Worm (Caenorhabditis elegans) whole organism, young adult: ENCODE results near the gene K08H2.3.
A peak's percentile ranks its signal among the peaks of the same experiment; 100 is the strongest.

ENCODE experiments used
- B0019.2 ChIP-seq: fragments of 200-800 bp; sonication (Bioruptor generic); conservative IDR thresholded peaks from 2 replicates; pipeline ENCODE4 v1.3.6; 2022; ENCODE audit warnings: missing genetic modification reagents, missing genetic modification characterization, missing compliant biosample characterization
- B0035.1 ChIP-seq: sonication (generic microtip); optimal IDR thresholded peaks from 2 replicates; lab custom pipeline; 2016; ENCODE audit warnings: missing genetic modification characterization, mild to moderate bottlenecking, missing compliant biosample characterization, missing genotype, missing genetic modification reagents
- B0336.3 ChIP-seq: fragments of 200-800 bp; sonication (Bioruptor generic); IDR thresholded peaks from 2 replicates; pipeline ENCODE4 v1.3.6; 2022; ENCODE audit warnings: missing genetic modification characterization, missing compliant biosample characterization
- C17E4.6 ChIP-seq: fragments of 200-800 bp; sonication (Bioruptor generic); IDR thresholded peaks from 2 replicates; pipeline ENCODE4 v1.3.6; 2022; ENCODE audit warnings: missing genetic modification reagents, missing genetic modification characterization, missing compliant biosample characterization
- F22D6.2 ChIP-seq: sonication (generic microtip); optimal IDR thresholded peaks from 2 replicates; lab custom pipeline; 2016; ENCODE audit warnings: mild to moderate bottlenecking, missing genetic modification characterization, missing compliant biosample characterization
- F37B4.10 ChIP-seq: fragments of 200-800 bp; sonication (Bioruptor generic); IDR thresholded peaks from 2 replicates; pipeline ENCODE4 v1.3.6; 2022; ENCODE audit warnings: missing genetic modification characterization, missing compliant biosample characterization
- F39B2.1 ChIP-seq: fragments of 200-800 bp; sonication (Bioruptor generic); IDR thresholded peaks from 2 replicates; pipeline ENCODE4 v1.3.6; 2022; ENCODE audit warnings: missing genetic modification reagents, missing genetic modification characterization, missing compliant biosample characterization
- F49E8.2 ChIP-seq: sonication (generic microtip); optimal IDR thresholded peaks from 3 replicates; lab custom pipeline; 2017; ENCODE audit warnings: missing genetic modification characterization, mild to moderate bottlenecking, missing compliant biosample characterization, antibody characterized with exemption, moderate library complexity; ENCODE audit not compliant: insufficient read depth
- F57C9.4 ChIP-seq: sonication (generic microtip); optimal IDR thresholded peaks from 2 replicates; lab custom pipeline; 2017; ENCODE audit warnings: mild to moderate bottlenecking, missing genetic modification characterization, missing compliant biosample characterization
- K11D2.4 ChIP-seq: fragments of 200-800 bp; sonication (Bioruptor generic); IDR thresholded peaks from 2 replicates; pipeline ENCODE4 v1.3.6; 2022; ENCODE audit warnings: missing genetic modification reagents, missing genetic modification characterization, missing compliant biosample characterization
- K12H6.12 ChIP-seq: fragments of 200-800 bp; sonication (Bioruptor generic); optimal IDR thresholded peaks from 2 replicates; lab custom pipeline; 2018; ENCODE audit warnings: mild to moderate bottlenecking, missing genetic modification characterization, missing compliant biosample characterization
- Y56A3A.18 ChIP-seq: fragments of 200-800 bp; sonication (Bioruptor generic); IDR thresholded peaks from 2 replicates; pipeline ENCODE4 v1.3.6; 2022; ENCODE audit warnings: missing genetic modification reagents, missing genetic modification characterization, missing compliant biosample characterization
- Y67H2A.10 ChIP-seq: fragments of 200-800 bp; sonication (Bioruptor generic); conservative IDR thresholded peaks from 2 replicates; pipeline ENCODE4 v1.3.6; 2022; ENCODE audit warnings: missing genetic modification reagents, missing genetic modification characterization, missing compliant biosample characterization
- Y95B8A.8 ChIP-seq: fragments of 200-800 bp; sonication (Bioruptor generic); IDR thresholded peaks from 2 replicates; pipeline ENCODE4 v1.3.6; 2022; ENCODE audit warnings: missing genetic modification reagents, missing genetic modification characterization, missing compliant biosample characterization
- ZK185.1 ChIP-seq: sonication (generic microtip); optimal IDR thresholded peaks from 2 replicates; lab custom pipeline; 2016; ENCODE audit warnings: mild to moderate bottlenecking, missing genetic modification characterization, missing compliant biosample characterization; ENCODE audit not compliant: poor library complexity, severe bottlenecking
- ama-1 ChIP-seq, 3 experiments: fragments of 150-350 bp in 1 of 3; sonication (generic microtip) in 2 of 3; optimal IDR thresholded peaks; 2 replicates each; lab custom pipeline; 2014 to 2018; ENCODE audit warnings: missing biosample characterization in 2 of 3, missing genetic modification characterization in 2 of 3, missing genetic modification reagents in 2 of 3
- attf-3 ChIP-seq: fragments of 200-800 bp; sonication (Bioruptor generic); conservative IDR thresholded peaks from 2 replicates; pipeline ENCODE4 v1.3.6; 2022; ENCODE audit warnings: missing genetic modification reagents, missing genetic modification characterization, missing compliant biosample characterization
- attf-6 ChIP-seq: fragments of 200-800 bp; sonication (Bioruptor generic); IDR thresholded peaks from 2 replicates; pipeline ENCODE4 v1.3.6; 2022; ENCODE audit warnings: missing genetic modification reagents, missing genetic modification characterization, missing compliant biosample characterization
- bed-1 ChIP-seq: fragments of 200-800 bp; sonication (Bioruptor generic); IDR thresholded peaks from 2 replicates; pipeline ENCODE4 v1.3.6; 2022; ENCODE audit warnings: missing genetic modification reagents, missing genetic modification characterization, missing compliant biosample characterization
- bed-2 ChIP-seq: fragments of 200-800 bp; sonication (Bioruptor generic); IDR thresholded peaks from 2 replicates; pipeline ENCODE4 v1.3.6; 2022; ENCODE audit warnings: missing genetic modification reagents, missing genetic modification characterization, missing compliant biosample characterization
- ceh-27 ChIP-seq: fragments of 200-800 bp; sonication (Bioruptor generic); optimal IDR thresholded peaks from 2 replicates; lab custom pipeline; 2018; ENCODE audit warnings: mild to moderate bottlenecking, missing genetic modification characterization, moderate library complexity, missing compliant biosample characterization
- egrh-3 ChIP-seq: fragments of 200-800 bp; sonication (Bioruptor generic); IDR thresholded peaks from 2 replicates; pipeline ENCODE4 v1.3.6; 2022; ENCODE audit warnings: missing genetic modification reagents, missing genetic modification characterization, missing compliant biosample characterization
- ekl-4 ChIP-seq: fragments of 200-800 bp; sonication (Bioruptor generic); IDR thresholded peaks from 2 replicates; pipeline ENCODE4 v1.3.6; 2022; ENCODE audit warnings: missing genetic modification reagents, missing genetic modification characterization, missing compliant biosample characterization
- fkh-3 ChIP-seq: sonication (generic microtip); optimal IDR thresholded peaks from 2 replicates; lab custom pipeline; 2016; ENCODE audit warnings: mild to moderate bottlenecking, missing genetic modification characterization, missing compliant biosample characterization
- hlh-12 ChIP-seq: sonication (generic microtip); optimal IDR thresholded peaks from 2 replicates; lab custom pipeline; 2016; ENCODE audit warnings: missing genetic modification characterization, missing compliant biosample characterization
- hmg-20 ChIP-seq: fragments of 200-800 bp; sonication (Bioruptor generic); IDR thresholded peaks from 2 replicates; pipeline ENCODE4 v1.3.6; 2022; ENCODE audit warnings: missing genetic modification reagents, missing genetic modification characterization, missing compliant biosample characterization
- lin-35 ChIP-seq, 3 experiments: fragments of 150-350 bp in 2 of 3; sonication (generic microtip) in 1 of 3; optimal IDR thresholded peaks; 2 replicates each; lab custom pipeline; 2014 to 2018; ENCODE audit warnings: missing biosample characterization in 3 of 3, missing genetic modification characterization in 3 of 3, missing genetic modification reagents in 3 of 3
- madf-3 ChIP-seq: fragments of 200-800 bp; sonication (Bioruptor generic); IDR thresholded peaks from 2 replicates; pipeline ENCODE4 v1.3.6; 2022; ENCODE audit warnings: missing genetic modification reagents, missing genetic modification characterization, missing compliant biosample characterization
- mel-28 ChIP-seq: sonication (generic microtip); optimal IDR thresholded peaks from 2 replicates; lab custom pipeline; 2016; ENCODE audit warnings: borderline replicate concordance, mild to moderate bottlenecking, missing genetic modification characterization, missing compliant biosample characterization
- mxl-1 ChIP-seq: sonication (generic microtip); optimal IDR thresholded peaks from 2 replicates; lab custom pipeline; 2016; ENCODE audit warnings: missing genetic modification characterization, missing compliant biosample characterization
- nfya-1 ChIP-seq: sonication (generic microtip); optimal IDR thresholded peaks from 2 replicates; lab custom pipeline; 2017; ENCODE audit warnings: antibody characterized with exemption, missing compliant biosample characterization, missing genetic modification characterization, borderline replicate concordance; ENCODE audit not compliant: insufficient read depth
- nhr-120 ChIP-seq: fragments of 200-800 bp; sonication (Bioruptor generic); IDR thresholded peaks from 2 replicates; pipeline ENCODE4 v1.3.6; 2022; ENCODE audit warnings: missing genetic modification characterization, missing compliant biosample characterization
- nhr-179 ChIP-seq: sonication (generic microtip); optimal IDR thresholded peaks from 2 replicates; lab custom pipeline; 2016; ENCODE audit warnings: mild to moderate bottlenecking, missing genetic modification characterization, missing compliant biosample characterization
- nhr-80 ChIP-seq: sonication (generic microtip); optimal IDR thresholded peaks from 2 replicates; lab custom pipeline; 2016; ENCODE audit warnings: missing genetic modification characterization, missing compliant biosample characterization
- pbrm-1 ChIP-seq: fragments of 200-800 bp; sonication (Bioruptor generic); IDR thresholded peaks from 2 replicates; pipeline ENCODE4 v1.3.6; 2022; ENCODE audit warnings: missing genetic modification reagents, missing genetic modification characterization, missing compliant biosample characterization
- repo-1 ChIP-seq: sonication (generic microtip); optimal IDR thresholded peaks from 2 replicates; lab custom pipeline; 2017; ENCODE audit warnings: mild to moderate bottlenecking, missing genetic modification characterization, missing compliant biosample characterization
- rpc-1 ChIP-seq, 2 experiments: fragments of 150-350 bp in 1 of 2; sonication (generic microtip) in 1 of 2; optimal IDR thresholded peaks; 2 replicates each; lab custom pipeline; 2014 to 2018; ENCODE audit warnings: missing biosample characterization in 1 of 2, missing genetic modification characterization in 1 of 2, missing genetic modification reagents in 1 of 2, missing genotype in 1 of 2
- snpc-4 ChIP-seq, 5 experiments: fragments of 150-350 bp in 1 of 5; sonication (generic microtip) in 4 of 5; optimal IDR thresholded peaks; 2 replicates each; lab custom pipeline; 2014 to 2018; ENCODE audit warnings: missing genetic modification characterization in 5 of 5, missing biosample characterization in 3 of 5, antibody characterized with exemption in 2 of 5, mild to moderate bottlenecking in 2 of 5, missing compliant biosample characterization in 2 of 5, missing genotype in 2 of 5, moderate library complexity in 2 of 5, missing genetic modification reagents in 1 of 5
- zfh-2 ChIP-seq: fragments of 200-800 bp; sonication (Bioruptor generic); conservative IDR thresholded peaks from 2 replicates; pipeline ENCODE4 v1.3.6; 2022; ENCODE audit warnings: missing genetic modification reagents, missing genetic modification characterization, missing compliant biosample characterization
- ztf-28 ChIP-seq: fragments of 200-800 bp; sonication (Bioruptor generic); IDR thresholded peaks from 2 replicates; pipeline ENCODE4 v1.3.6; 2022; ENCODE audit warnings: missing genetic modification reagents, missing genetic modification characterization, missing compliant biosample characterization

The K08H2.3 gene

ce11 chrX:13200312-13200711, 36.9 kb upstream of the K08H2.3 start:
- TF ChIP-seq mel-28 (tag; lab: Kevin White, UChicago) (no peak), B0035.1 (no peak), pbrm-1 (GFP tag; lab: Robert Waterston, UW) (no peak), mxl-1 (tag; lab: Kevin White, UChicago) (no peak), F39B2.1 (GFP tag; lab: Robert Waterston, UW) (no peak), rpc-1 (optimal IDR thresholded peaks at IDR 0.05; lab: Kevin White, UChicago) (no peak), rpc-1 (tag; optimal IDR thresholded peaks at IDR 0.05; lab: Kevin White, UChicago) (no peak), F49E8.2 (tag; lab: Kevin White, UChicago) (no peak), B0336.3 (no peak), nhr-120 (GFP tag; lab: Robert Waterston, UW) (no peak)
- TF ChIP-seq, all 124 proteins: peak for 0

- TF ChIP-seq attf-3 (GFP tag; lab: Robert Waterston, UW) (no peak), repo-1 (tag; lab: Kevin White, UChicago) (no peak), F22D6.2 (tag; lab: Kevin White, UChicago) (no peak), nhr-80 (tag; lab: Kevin White, UChicago) (no peak), ama-1 (optimal IDR thresholded peaks at IDR 0.05; lab: Kevin White, UChicago) (no peak), ama-1 (GFP tag; optimal IDR thresholded peaks at IDR 0.05; lab: Kevin White, UChicago) (no peak), F57C9.4 (tag; lab: Kevin White, UChicago) (no peak), ceh-27 (GFP tag; lab: Kevin White, UChicago) (no peak), nfya-1 (no peak), Y56A3A.18 (GFP tag; lab: Robert Waterston, UW) (no peak), ZK185.1 (tag; lab: Kevin White, UChicago) (no peak), lin-35 (GFP tag; optimal IDR thresholded peaks at IDR 0.05; lab: Kevin White, UChicago) (no peak), B0019.2 (GFP tag; lab: Robert Waterston, UW) (no peak)
These were observed 35.8 kb upstream of the K08H2.3 start, which contains the start of gene unc-9 for ce11 chrX:13201401-13201800. TSS of gene unc-9 (plus strand) at chrX:13201770.

DNA sequence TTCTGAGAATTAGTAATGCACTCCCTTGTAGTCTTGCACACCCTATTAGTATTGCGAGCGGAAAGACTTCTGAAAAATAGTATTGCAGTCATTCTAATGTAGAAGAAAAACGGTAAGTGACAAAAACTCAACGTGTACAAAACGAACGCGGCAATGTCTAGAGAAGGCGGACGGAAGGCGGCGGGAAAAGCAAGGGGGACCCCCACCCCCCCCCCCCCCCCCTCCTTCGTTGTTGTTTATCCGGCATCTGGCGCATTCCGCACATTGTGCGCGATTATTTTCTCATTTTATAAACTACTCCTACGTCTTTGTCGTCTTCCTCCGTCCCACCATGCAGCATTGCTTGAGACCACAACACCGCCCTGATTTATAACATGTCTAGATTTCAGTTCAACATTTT, 34.9 kb upstream of the K08H2.3 start:
- no peak for TF ChIP-seq Y56A3A.18 (GFP tag; lab: Robert Waterston, UW)
- peak; percentile 89 for TF ChIP-seq zfh-2
- peak; percentile 48; the same call in 1 of the 2 replicates for TF ChIP-seq egrh-3
- no peak for TF ChIP-seq K11D2.4 (GFP tag; lab: Robert Waterston, UW)
- TF ChIP-seq bed-2 (GFP tag; lab: Robert Waterston, UW): no peak
- TF ChIP-seq nhr-179: no peak
- TF ChIP-seq F37B4.10 (GFP tag; lab: Robert Waterston, UW): no peak
- TF ChIP-seq ztf-28: no peak
- no peak for TF ChIP-seq hmg-20 (GFP tag; lab: Robert Waterston, UW)
- TF ChIP-seq hlh-12 (tag; lab: Kevin White, UChicago): no peak
- no peak for TF ChIP-seq fkh-3 (tag; lab: Kevin White, UChicago)
- TF ChIP-seq mxl-1 (tag; lab: Kevin White, UChicago): no peak
- no peak for TF ChIP-seq Y95B8A.8 (GFP tag; lab: Robert Waterston, UW)

- TF ChIP-seq attf-6 (GFP tag; lab: Robert Waterston, UW) (no peak), Y67H2A.10 (no peak), C17E4.6 (GFP tag; lab: Robert Waterston, UW) (no peak), ekl-4 (GFP tag; lab: Robert Waterston, UW) (no peak), B0035.1 (no peak), repo-1 (tag; lab: Kevin White, UChicago) (no peak), snpc-4 (GFP tag; optimal IDR thresholded peaks at IDR 0.05; lab: Kevin White, UChicago) (no peak), snpc-4 (tag; optimal IDR thresholded peaks at IDR 0.05; lab: Kevin White, UChicago) (no peak), bed-1 (GFP tag; lab: Robert Waterston, UW) (no peak), nhr-80 (tag; lab: Kevin White, UChicago) (no peak), madf-3 (GFP tag; lab: Robert Waterston, UW) (no peak), K12H6.12 (tag; lab: Kevin White, UChicago) (no peak)
These were observed 31.2 kb upstream of the K08H2.3 start for ce11 chrX:13206011-13206410.
